Fruit fly (Drosophila melanogaster) whole organism, prepupa: ENCODE measurements around the gene shams.
A peak's percentile ranks its signal among the peaks of the same experiment; 100 is the strongest.

Experiments
- Blimp-1 ChIP-seq: fragments of 200-800 bp; sonication (Bioruptor generic); optimal IDR thresholded peaks from 3 replicates; lab custom pipeline; 2017; ENCODE audit warnings: missing biosample characterization, missing genetic modification characterization, mild to moderate bottlenecking, moderate library complexity, missing genetic modification reagents
- CG10631 ChIP-seq: fragments of 200-800 bp; sonication (Bioruptor generic); optimal IDR thresholded peaks from 2 replicates; lab custom pipeline; 2016; ENCODE audit warnings: missing biosample characterization, missing genetic modification characterization
- CG10669 ChIP-seq: fragments of 200-800 bp; sonication (Bioruptor generic); optimal IDR thresholded peaks from 3 replicates; lab custom pipeline; 2018; ENCODE audit warnings: missing biosample characterization, mild to moderate bottlenecking, missing genetic modification characterization, moderate library complexity
- CG11294 ChIP-seq: fragments of 200-800 bp; sonication (Bioruptor generic); IDR thresholded peaks from 2 replicates; pipeline ENCODE4 v1.3.6; 2022; ENCODE audit warnings: missing biosample characterization, missing genetic modification characterization
- CG11762 ChIP-seq: fragments of 200-800 bp; sonication (Bioruptor generic); optimal IDR thresholded peaks from 3 replicates; lab custom pipeline; 2016; ENCODE audit warnings: missing biosample characterization, missing genetic modification characterization; ENCODE audit not compliant: insufficient read depth
- CG11902 ChIP-seq: fragments of 200-800 bp; sonication (Bioruptor generic); optimal IDR thresholded peaks from 3 replicates; lab custom pipeline; 2016; ENCODE audit warnings: missing biosample characterization, missing genetic modification characterization
- CG1621 ChIP-seq: fragments of 200-800 bp; sonication (Bioruptor generic); optimal IDR thresholded peaks from 3 replicates; lab custom pipeline; 2018; ENCODE audit warnings: missing biosample characterization, mild to moderate bottlenecking, missing genetic modification characterization
- CG16779 ChIP-seq: fragments of 200-800 bp; sonication (Bioruptor generic); optimal IDR thresholded peaks from 3 replicates; lab custom pipeline; 2017; ENCODE audit warnings: missing biosample characterization, mild to moderate bottlenecking, missing genetic modification characterization
- CG3032 ChIP-seq: fragments of 200-800 bp; optimal IDR thresholded peaks from 2 replicates; lab custom pipeline; 2019; ENCODE audit warnings: missing biosample characterization, mild to moderate bottlenecking, missing genetic modification characterization, moderate library complexity
- CG31627 ChIP-seq: fragments of 200-800 bp; sonication (Bioruptor generic); optimal IDR thresholded peaks from 3 replicates; lab custom pipeline; 2016; ENCODE audit warnings: missing biosample characterization, missing genetic modification characterization
- CG32006 ChIP-seq: fragments of 200-800 bp; sonication (Bioruptor generic); optimal IDR thresholded peaks from 3 replicates; lab custom pipeline; 2017; ENCODE audit warnings: missing biosample characterization, mild to moderate bottlenecking, missing genetic modification characterization
- CG34406 ChIP-seq: fragments of 200-800 bp; sonication (Bioruptor generic); optimal IDR thresholded peaks from 3 replicates; lab custom pipeline; 2016; ENCODE audit warnings: missing biosample characterization, missing genetic modification characterization
- CG6276 ChIP-seq: fragments of 200-800 bp; sonication (Bioruptor generic); optimal IDR thresholded peaks from 2 replicates; lab custom pipeline; 2017; ENCODE audit warnings: missing biosample characterization, mild to moderate bottlenecking, missing genetic modification characterization
- CG6792 ChIP-seq: fragments of 200-800 bp; sonication (Bioruptor generic); optimal IDR thresholded peaks from 3 replicates; lab custom pipeline; 2016; ENCODE audit warnings: missing biosample characterization, missing genetic modification characterization
- CG6808 ChIP-seq: fragments of 200-800 bp; sonication (Bioruptor generic); optimal IDR thresholded peaks from 3 replicates; lab custom pipeline; 2017; ENCODE audit warnings: missing biosample characterization, missing genetic modification characterization, mild to moderate bottlenecking, moderate library complexity, missing genetic modification reagents
- CG6854 ChIP-seq: fragments of 200-800 bp; sonication (Bioruptor generic); optimal IDR thresholded peaks from 2 replicates; lab custom pipeline; 2017; ENCODE audit warnings: missing biosample characterization, mild to moderate bottlenecking, missing genetic modification characterization
- CG7368 ChIP-seq: fragments of 200-800 bp; sonication (Bioruptor generic); optimal IDR thresholded peaks from 3 replicates; lab custom pipeline; 2016; ENCODE audit warnings: missing biosample characterization, missing genetic modification characterization
- CG8119 ChIP-seq: fragments of 200-800 bp; sonication (Bioruptor generic); IDR thresholded peaks from 3 replicates; pipeline ENCODE4 v1.3.6; 2022; ENCODE audit warnings: missing biosample characterization, missing genetic modification characterization
- CG8319 ChIP-seq: fragments of 200-800 bp; sonication (Bioruptor generic); optimal IDR thresholded peaks from 3 replicates; lab custom pipeline; 2016; ENCODE audit warnings: missing biosample characterization, missing genetic modification characterization
- CG8632 ChIP-seq: fragments of 200-800 bp; sonication (Bioruptor generic); optimal IDR thresholded peaks from 3 replicates; lab custom pipeline; 2016; ENCODE audit warnings: missing biosample characterization, missing genetic modification characterization
- Eip75B ChIP-seq: fragments of 200-800 bp; sonication (Bioruptor generic); optimal IDR thresholded peaks from 3 replicates; lab custom pipeline; 2016; ENCODE audit warnings: missing biosample characterization, missing genetic modification characterization
- Eip93F ChIP-seq: fragments of 200-800 bp; sonication (Bioruptor generic); optimal IDR thresholded peaks from 2 replicates; lab custom pipeline; 2016; ENCODE audit warnings: missing biosample characterization, mild to moderate bottlenecking, missing genetic modification characterization
- Ets21C ChIP-seq: fragments of 200-800 bp; sonication (Bioruptor generic); optimal IDR thresholded peaks from 3 replicates; lab custom pipeline; 2016; ENCODE audit warnings: missing biosample characterization, missing genetic modification characterization
- Hr39 ChIP-seq: fragments of 200-800 bp; sonication (Bioruptor generic); optimal IDR thresholded peaks from 2 replicates; lab custom pipeline; 2016; ENCODE audit warnings: missing biosample characterization, missing genetic modification characterization
- Hr4 ChIP-seq: fragments of 200-800 bp; sonication (Bioruptor generic); optimal IDR thresholded peaks from 3 replicates; lab custom pipeline; 2016; ENCODE audit warnings: missing biosample characterization, missing genetic modification characterization
- OdsH ChIP-seq: fragments of 200-800 bp; sonication (Bioruptor generic); optimal IDR thresholded peaks from 3 replicates; lab custom pipeline; 2016; ENCODE audit warnings: missing biosample characterization, missing genetic modification characterization
- Smox ChIP-seq: fragments of 200-800 bp; sonication (Bioruptor generic); optimal IDR thresholded peaks from 3 replicates; lab custom pipeline; 2016; ENCODE audit warnings: missing biosample characterization, missing genetic modification characterization
- Sox102F ChIP-seq: fragments of 200-800 bp; sonication (Bioruptor generic); optimal IDR thresholded peaks from 2 replicates; lab custom pipeline; 2016; ENCODE audit warnings: missing biosample characterization, mild to moderate bottlenecking, missing genetic modification characterization
- Sox14 ChIP-seq: fragments of 200-800 bp; sonication (Bioruptor generic); optimal IDR thresholded peaks from 3 replicates; lab custom pipeline; 2016; ENCODE audit warnings: missing biosample characterization, missing genetic modification characterization
- Sox15 ChIP-seq: fragments of 200-800 bp; sonication (Bioruptor generic); optimal IDR thresholded peaks from 3 replicates; lab custom pipeline; 2016; ENCODE audit warnings: missing biosample characterization, missing genetic modification characterization
- cyc ChIP-seq: fragments of 200-800 bp; sonication (Bioruptor generic); optimal IDR thresholded peaks from 3 replicates; lab custom pipeline; 2016; ENCODE audit warnings: missing biosample characterization, missing genetic modification characterization
- dac ChIP-seq: fragments of 200-800 bp; sonication (Bioruptor generic); optimal IDR thresholded peaks from 2 replicates; lab custom pipeline; 2017; ENCODE audit warnings: missing biosample characterization, mild to moderate bottlenecking, missing genetic modification characterization
- dsx ChIP-seq: fragments of 200-800 bp; optimal IDR thresholded peaks from 3 replicates; lab custom pipeline; 2019; ENCODE audit warnings: missing biosample characterization, mild to moderate bottlenecking, missing genetic modification characterization, moderate library complexity; ENCODE audit not compliant: poor library complexity, severe bottlenecking
- eg ChIP-seq: fragments of 200-800 bp; sonication (Bioruptor generic); IDR thresholded peaks from 3 replicates; pipeline ENCODE4 v1.3.6; 2022; ENCODE audit warnings: missing biosample characterization, missing genetic modification characterization
- esn ChIP-seq: fragments of 200-800 bp; sonication (Bioruptor generic); optimal IDR thresholded peaks from 2 replicates; lab custom pipeline; 2016; ENCODE audit warnings: missing biosample characterization, mild to moderate bottlenecking, missing genetic modification characterization, moderate library complexity
- fd59A ChIP-seq: fragments of 200-800 bp; sonication (Bioruptor generic); optimal IDR thresholded peaks from 2 replicates; lab custom pipeline; 2017; ENCODE audit warnings: missing biosample characterization, mild to moderate bottlenecking, missing genetic modification characterization, missing genetic modification reagents
- fkh ChIP-seq: fragments of 200-800 bp; sonication (Bioruptor generic); optimal IDR thresholded peaks from 3 replicates; lab custom pipeline; 2017; ENCODE audit warnings: missing biosample characterization, mild to moderate bottlenecking, missing genetic modification characterization, moderate library complexity
- lz ChIP-seq: fragments of 200-800 bp; sonication (Bioruptor generic); optimal IDR thresholded peaks from 3 replicates; lab custom pipeline; 2016; ENCODE audit warnings: missing biosample characterization, missing genetic modification characterization
- net ChIP-seq: fragments of 200-800 bp; sonication (Bioruptor generic); optimal IDR thresholded peaks from 3 replicates; lab custom pipeline; 2016; ENCODE audit warnings: missing biosample characterization, missing genetic modification characterization
- pdm3 ChIP-seq: fragments of 200-800 bp; sonication (Bioruptor generic); optimal IDR thresholded peaks from 3 replicates; lab custom pipeline; 2016; ENCODE audit warnings: missing biosample characterization, missing genetic modification characterization
- ss ChIP-seq, 2 experiments: fragments of 200-800 bp; sonication (Bioruptor generic); optimal IDR thresholded peaks; 2 replicates in 1 of 2; 3 replicates in 1 of 2; lab custom pipeline; 2017 to 2018; ENCODE audit warnings: mild to moderate bottlenecking in 2 of 2, missing biosample characterization in 2 of 2, missing genetic modification characterization in 2 of 2, moderate library complexity in 1 of 2
- svp ChIP-seq: fragments of 200-800 bp; sonication (Bioruptor generic); peaks from one replicate; lab custom pipeline; 2016; ENCODE audit warnings: missing biosample characterization, missing genetic modification characterization
- topi ChIP-seq: fragments of 200-800 bp; sonication (Bioruptor generic); optimal IDR thresholded peaks from 3 replicates; lab custom pipeline; 2016; ENCODE audit warnings: missing biosample characterization, missing genetic modification characterization
- vri ChIP-seq: fragments of 200-800 bp; sonication (Bioruptor generic); optimal IDR thresholded peaks from 3 replicates; lab custom pipeline; 2016; ENCODE audit warnings: missing biosample characterization, mild to moderate bottlenecking, missing genetic modification characterization

shams gene

dm6 chr3R:25027281-25028219 is 46.9 kb downstream of the shams start:
- TF ChIP-seq Sox15 (GFP tag; lab: Kevin White, UChicago) (peak; percentile 44), pdm3 (GFP tag; lab: Kevin White, UChicago) (no peak), cyc (peak; percentile 38), Eip93F (GFP tag; lab: Kevin White, UChicago) (peak; percentile 46), Blimp-1 (GFP tag; lab: Kevin White, UChicago) (peak; percentile 32), Ets21C (GFP tag; lab: Kevin White, UChicago) (no peak), CG8319 (GFP tag; lab: Kevin White, UChicago) (no peak), eg (GFP tag; lab: Robert Waterston, UW) (no peak), CG11762 (no peak), fkh (peak; percentile 82), CG3032 (tag; lab: Kevin White, UChicago) (peak; percentile 37), esn (GFP tag; lab: Kevin White, UChicago) (peak; percentile 81), CG6792 (GFP tag; lab: Kevin White, UChicago) (peak; percentile 62), net (GFP tag; lab: Kevin White, UChicago) (no peak), lz (GFP tag; lab: Kevin White, UChicago) (peak; percentile 65), CG6808 (GFP tag; lab: Kevin White, UChicago) (no peak), Sox14 (GFP tag; lab: Kevin White, UChicago) (peak; percentile 64), vri (GFP tag; lab: Kevin White, UChicago) (peak; percentile 69), CG31627 (peak; percentile 52), CG8119 (0 out of 3 replicates have a peak, but pooled peaks have one; percentile 31), CG11294 (GFP tag; lab: Robert Waterston, UW) (no peak), svp (no peak)

- TF ChIP-seq dsx (GFP tag; lab: Kevin White, UChicago) (peak; percentile 81), vri (GFP tag; lab: Kevin White, UChicago) (no peak), CG6854 (GFP tag; lab: Kevin White, UChicago) (peak; percentile 73), CG34406 (peak; percentile 88), CG1621 (peak; percentile 97), lz (GFP tag; lab: Kevin White, UChicago) (peak; percentile 94), Hr39 (GFP tag; lab: Kevin White, UChicago) (peak; percentile 92), CG8119 (peak; percentile 84), CG6792 (GFP tag; lab: Kevin White, UChicago) (peak; percentile 88), fd59A (GFP tag; lab: Kevin White, UChicago) (peak; percentile 77), topi (peak; percentile 91), Hr4 (GFP tag; lab: Kevin White, UChicago) (peak; percentile 94), ss (GFP tag; optimal IDR thresholded peaks at IDR 0.05; lab: Kevin White, UChicago) (peak in 1 of 2 experiments; percentile 84), esn (GFP tag; lab: Kevin White, UChicago) (peak; percentile 95), dac (GFP tag; lab: Kevin White, UChicago) (peak; percentile 77), CG10669 (GFP tag; lab: Kevin White, UChicago) (peak; percentile 87), fkh (no peak), Sox102F (GFP tag; lab: Kevin White, UChicago) (peak; percentile 93), Eip75B (peak; percentile 93), Ets21C (GFP tag; lab: Kevin White, UChicago) (peak; percentile 90), CG7368 (peak; percentile 85), CG32006 (no peak), CG3032 (tag; lab: Kevin White, UChicago) (peak; percentile 90), CG10631 (peak; percentile 93), CG11902 (GFP tag; lab: Kevin White, UChicago) (peak; percentile 85), eg (GFP tag; lab: Robert Waterston, UW) (peak; percentile 94), CG8319 (GFP tag; lab: Kevin White, UChicago) (peak; percentile 87), pdm3 (GFP tag; lab: Kevin White, UChicago) (peak; percentile 95), Smox (GFP tag; lab: Kevin White, UChicago) (peak; percentile 91), OdsH (peak; percentile 94), svp (peak; percentile 98), CG16779 (tag; lab: Kevin White, UChicago) (peak; percentile 79), CG8632 (GFP tag; lab: Kevin White, UChicago) (peak; percentile 88), CG6276 (GFP tag; lab: Kevin White, UChicago) (no peak)
These were observed 49.4 kb downstream of the shams start, which contains the start of the genes EMC6 and Hr96 for dm6 chr3R:25024895-25025557. EMC6 (minus strand) TSS chr3R:25025017. Hr96 (plus strand) TSS chr3R:25025235.
